Worm (Caenorhabditis elegans) whole organism, L4 larva: ENCODE results near the gene Y67D8B.1.

Source experiments
- ceh-82 ChIP-seq: sonication (generic microtip); optimal IDR thresholded peaks from 2 replicates; lab custom pipeline; 2017; ENCODE audit warnings: missing biosample characterization, missing genetic modification characterization
- ces-1 ChIP-seq: fragments of 150-350 bp; sonication (generic microtip); optimal IDR thresholded peaks from 4 replicates; lab custom pipeline; 2014; ENCODE audit warnings: missing biosample characterization, missing genetic modification reagents, missing genetic modification characterization
- lin-39 ChIP-seq: fragments of 150-350 bp; optimal IDR thresholded peaks from 2 replicates; lab custom pipeline; 2014; ENCODE audit warnings: missing biosample characterization, missing genetic modification reagents, missing genetic modification characterization
- madf-5 ChIP-seq, 2 experiments: fragments of 200-800 bp; sonication (Bioruptor generic); IDR thresholded peaks; 2 replicates each; pipeline ENCODE4 v1.3.6; 2022; ENCODE audit warnings: missing compliant biosample characterization in 2 of 2, missing genetic modification characterization in 2 of 2
- mep-1 ChIP-seq: fragments of 150-350 bp; sonication (generic microtip); optimal IDR thresholded peaks from 3 replicates; lab custom pipeline; 2014; ENCODE audit warnings: missing biosample characterization, missing genetic modification characterization
- mes-2 ChIP-seq: sonication (generic microtip); optimal IDR thresholded peaks from 2 replicates; lab custom pipeline; 2016; ENCODE audit warnings: missing genotype, mild to moderate bottlenecking, missing genetic modification characterization, missing compliant biosample characterization; ENCODE audit not compliant: poor library complexity, severe bottlenecking
- mxl-2 ChIP-seq: fragments of 200-800 bp; sonication (Bioruptor generic); conservative IDR thresholded peaks from 2 replicates; pipeline ENCODE4 v1.3.6; 2022; ENCODE audit warnings: missing genetic modification reagents, missing genetic modification characterization, missing compliant biosample characterization
- nhr-10 ChIP-seq: fragments of 150-350 bp; optimal IDR thresholded peaks from 2 replicates; lab custom pipeline; 2014; ENCODE audit warnings: missing biosample characterization, missing genetic modification characterization
- snpc-1.2 ChIP-seq: fragments of 200-800 bp; sonication (Bioruptor generic); IDR thresholded peaks from 2 replicates; pipeline ENCODE4 v1.3.6; 2022; ENCODE audit warnings: missing genetic modification reagents, missing genetic modification characterization, missing compliant biosample characterization

ce11 chrIV:3221158-3221557 is 48.7 kb upstream of the Y67D8B.1 start:
- TF ChIP-seq madf-5 (GFP tag; IDR thresholded peaks at IDR 0.05; lab: Robert Waterston, UW) (no peak), ceh-82 (tag; lab: Kevin White, UChicago) (no peak), nhr-10 (tag; lab: Kevin White, UChicago) (no peak), lin-39 (no peak), snpc-1.2 (GFP tag; lab: Robert Waterston, UW) (no peak), ces-1 (GFP tag; lab: Kevin White, UChicago) (no peak), mep-1 (no peak), mxl-2 (no peak), mes-2 (tag; lab: Kevin White, UChicago) (no peak)
